Worm (Caenorhabditis elegans): Measurements from ENCODE around the gene irld-51.

Gene irld-51

DNA sequence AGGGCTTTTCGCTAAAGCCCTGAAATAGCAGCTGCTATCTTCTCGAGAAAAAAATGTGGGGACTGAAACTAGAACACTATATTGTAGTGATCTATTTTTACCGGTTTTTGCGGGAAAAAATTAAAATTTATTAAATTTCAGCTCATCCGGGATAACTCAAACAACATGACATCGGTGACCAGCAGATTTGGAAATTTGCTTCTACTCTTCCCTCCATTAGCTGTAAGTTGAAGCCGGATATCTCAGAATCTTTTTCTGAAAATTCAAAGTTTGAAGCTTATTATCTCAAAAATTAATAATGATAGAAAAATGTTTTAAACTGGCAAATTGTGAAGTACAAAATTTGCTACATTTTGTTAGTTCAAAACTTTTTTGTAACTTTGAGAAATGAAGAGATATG is 31.9 kb upstream of the irld-51 start:
- TF ChIP-seq W03F9.2 (tag; optimal IDR thresholded peaks at IDR 0.05) (no peak), him-1 (tag; optimal IDR thresholded peaks at IDR 0.05) (no peak), dao-5 (tag; optimal IDR thresholded peaks at IDR 0.05) (no peak)

DNA sequence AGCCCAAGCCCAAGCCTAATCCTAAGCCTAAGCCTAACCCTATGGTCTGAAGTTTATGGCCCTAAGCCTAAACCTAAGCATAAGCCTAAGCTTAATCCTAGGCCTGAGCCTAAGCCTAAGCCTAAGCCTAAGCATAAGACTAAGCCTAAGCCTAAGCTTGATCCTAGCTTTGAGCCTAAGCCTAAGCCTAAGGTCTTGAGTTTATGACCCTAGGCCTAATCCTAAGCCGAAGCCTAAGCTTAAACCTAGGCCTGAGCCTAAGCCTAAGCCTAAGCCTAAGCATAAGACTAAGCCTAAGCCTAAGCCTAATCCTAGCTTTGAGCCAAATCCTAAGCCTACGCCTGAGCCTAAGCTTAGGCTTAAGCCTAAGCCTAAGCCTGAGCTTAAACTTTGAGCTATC is 26.5 kb upstream of the irld-51 start:
- TF ChIP-seq him-1 (tag; optimal IDR thresholded peaks at IDR 0.05) = no peak
- TF ChIP-seq W03F9.2 (tag; optimal IDR thresholded peaks at IDR 0.05) = no peak
- no peak for TF ChIP-seq dao-5 (tag; optimal IDR thresholded peaks at IDR 0.05)

DNA sequence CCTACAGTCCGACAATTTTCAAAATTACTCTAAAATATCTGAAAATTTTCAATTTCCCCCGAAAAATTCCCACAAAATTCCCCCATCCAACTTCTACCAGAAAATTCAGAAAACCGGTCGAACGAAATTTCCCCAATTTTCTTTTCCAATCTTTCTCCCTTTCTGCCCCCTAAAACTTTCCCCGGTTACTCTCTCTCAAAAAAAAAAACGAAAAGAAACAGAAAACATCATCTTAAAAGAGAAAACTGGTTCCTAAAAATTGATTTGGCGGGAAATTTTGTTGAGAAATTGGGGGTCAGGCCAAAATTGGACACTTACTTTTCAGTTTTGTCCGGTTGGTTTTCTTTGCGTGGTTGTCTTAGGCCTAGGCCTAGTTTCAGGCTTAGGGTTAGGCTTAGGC is 25.1 kb upstream of the irld-51 start:
- TF ChIP-seq W03F9.2 (tag; optimal IDR thresholded peaks at IDR 0.05) (no peak), dao-5 (tag; optimal IDR thresholded peaks at IDR 0.05) (no peak), him-1 (tag; optimal IDR thresholded peaks at IDR 0.05) (no peak)

DNA sequence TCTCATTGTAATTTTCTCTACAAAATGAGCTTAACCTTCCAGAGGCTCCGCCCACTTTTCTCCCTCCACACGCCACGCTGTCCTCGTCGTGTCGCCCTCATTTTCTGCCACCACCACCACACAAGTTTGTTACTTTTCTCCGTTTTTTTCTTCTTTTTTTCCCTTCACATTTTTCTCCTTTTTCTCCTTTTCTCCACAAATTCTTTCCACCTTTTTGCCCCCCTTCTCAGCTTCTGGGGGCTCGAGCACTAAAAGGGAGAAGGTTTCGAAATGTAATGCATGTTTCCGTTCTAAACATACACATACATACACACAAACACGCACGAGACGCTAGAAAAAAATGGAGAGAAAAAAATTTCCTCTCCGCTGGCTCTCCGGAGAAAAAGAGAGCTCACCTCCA is 24.1 kb upstream of the irld-51 start, which contains the start of gene nhr-88:
Gene nhr-88 (plus strand): TSS at position 43 of the 400 bp plus-strand sequence.
- TF ChIP-seq dao-5 (tag; optimal IDR thresholded peaks at IDR 0.05) (no peak), him-1 (tag; optimal IDR thresholded peaks at IDR 0.05) (no peak), W03F9.2 (tag; optimal IDR thresholded peaks at IDR 0.05) (no peak)

DNA sequence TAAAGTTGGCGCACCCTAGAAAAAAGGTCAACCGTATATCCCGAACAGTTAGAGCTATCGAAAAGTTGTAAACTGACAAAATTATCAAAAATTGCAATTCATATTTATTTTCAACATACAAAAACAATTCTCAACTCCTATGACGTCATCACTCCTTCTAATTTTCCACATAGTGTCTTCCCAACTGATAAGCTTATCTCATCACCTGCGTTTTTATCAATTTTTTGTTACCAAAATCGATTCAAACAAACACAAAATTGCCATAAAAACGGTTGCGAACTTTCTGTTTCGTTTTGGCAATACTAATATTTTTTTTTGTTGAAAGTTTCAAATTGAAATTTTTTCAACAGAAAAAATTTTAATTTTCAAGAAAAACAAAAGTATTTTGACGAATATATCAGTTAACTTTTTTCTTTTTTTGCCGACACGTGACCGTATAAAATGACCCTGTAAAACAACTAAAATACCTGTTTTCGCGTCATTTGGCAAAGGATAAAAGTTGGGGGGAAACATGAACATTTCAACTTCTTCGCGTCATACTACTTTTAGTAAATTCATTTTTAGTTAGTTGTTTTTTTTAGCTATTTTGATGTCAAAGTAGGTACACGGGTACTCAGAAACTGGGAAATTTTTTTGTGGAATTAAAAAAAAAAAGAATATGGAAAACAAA is 23.2 kb upstream of the irld-51 start:
- TF ChIP-seq him-1 (tag; optimal IDR thresholded peaks at IDR 0.05) = no peak
- no peak for TF ChIP-seq dao-5 (tag; optimal IDR thresholded peaks at IDR 0.05)
- TF ChIP-seq W03F9.2 (tag; optimal IDR thresholded peaks at IDR 0.05) = no peak

ce11 chrII:2973940-2974402 is 21.4 kb upstream of the irld-51 start:
- TF ChIP-seq W03F9.2 (tag; optimal IDR thresholded peaks at IDR 0.05) (no peak), dao-5 (tag; optimal IDR thresholded peaks at IDR 0.05) (no peak), him-1 (tag; optimal IDR thresholded peaks at IDR 0.05) (peak; percentile 91)

ce11 chrII:2967064-2967463 is 14.5 kb upstream of the irld-51 start:
- TF ChIP-seq W03F9.2 (tag; optimal IDR thresholded peaks at IDR 0.05) = no peak

- TF ChIP-seq him-1 (tag; optimal IDR thresholded peaks at IDR 0.05) = no peak
- no peak for TF ChIP-seq dao-5 (tag; optimal IDR thresholded peaks at IDR 0.05)
- no peak for TF ChIP-seq W03F9.2 (tag; optimal IDR thresholded peaks at IDR 0.05)
Observed at ce11 chrII:2966350-2966749, 13.8 kb upstream of the irld-51 start.

ce11 chrII:2965215-2965998 is 12.9 kb upstream of the irld-51 start:
- TF ChIP-seq him-1 (tag; optimal IDR thresholded peaks at IDR 0.05) (no peak), W03F9.2 (tag; optimal IDR thresholded peaks at IDR 0.05) (no peak), dao-5 (tag; optimal IDR thresholded peaks at IDR 0.05) (no peak)

- TF ChIP-seq him-1 (tag; optimal IDR thresholded peaks at IDR 0.05) (no peak), dao-5 (tag; optimal IDR thresholded peaks at IDR 0.05) (no peak), W03F9.2 (tag; optimal IDR thresholded peaks at IDR 0.05) (no peak)
Observed at ce11 chrII:2963619-2964018, 11.1 kb upstream of the irld-51 start.

ce11 chrII:2962531-2963164 is 10.1 kb upstream of the irld-51 start:
- TF ChIP-seq him-1 (tag; optimal IDR thresholded peaks at IDR 0.05) = peak; percentile 67
- no peak for TF ChIP-seq W03F9.2 (tag; optimal IDR thresholded peaks at IDR 0.05)

ce11 chrII:2958308-2958707 is 5.8 kb upstream of the irld-51 start, which contains the start of gene srw-60:
Gene srw-60 (plus strand): TSS chrII:2958608.
- no peak for TF ChIP-seq him-1 (tag; optimal IDR thresholded peaks at IDR 0.05)

ce11 chrII:2955656-2956115 is 3.2 kb upstream of the irld-51 start, which contains the start of gene irld-48:
Gene irld-48 (plus strand): TSS chrII:2956065.
- no peak for TF ChIP-seq him-1 (tag; optimal IDR thresholded peaks at IDR 0.05)
- TF ChIP-seq dao-5 (tag; optimal IDR thresholded peaks at IDR 0.05) = no peak
- TF ChIP-seq W03F9.2 (tag; optimal IDR thresholded peaks at IDR 0.05) = no peak

ce11 chrII:2948614-2949013 is 3.9 kb downstream of the irld-51 start:
- no peak for TF ChIP-seq dao-5 (tag; optimal IDR thresholded peaks at IDR 0.05)
- TF ChIP-seq him-1 (tag; optimal IDR thresholded peaks at IDR 0.05) = no peak

Data from whole organism, L4/young adult.